Worm (Caenorhabditis elegans): Measurements from ENCODE around the gene srv-8.

- TF ChIP-seq ets-4 (GFP tag; optimal IDR thresholded peaks at IDR 0.05): no peak
- no peak for TF ChIP-seq hsf-1 (GFP tag; IDR thresholded peaks at IDR 0.05)
- no peak for TF ChIP-seq madf-10 (tag; optimal IDR thresholded peaks at IDR 0.05)
- no peak for TF ChIP-seq unc-62 (GFP tag; optimal IDR thresholded peaks at IDR 0.05)
- no peak for TF ChIP-seq nhr-90 (tag; optimal IDR thresholded peaks at IDR 0.05)
- TF ChIP-seq sea-2 (GFP tag; IDR thresholded peaks at IDR 0.05): no peak
- TF ChIP-seq ceh-100 (GFP tag; IDR thresholded peaks at IDR 0.05): no peak
- TF ChIP-seq lin-54 (GFP tag; optimal IDR thresholded peaks at IDR 0.05): no peak
- TF ChIP-seq F22D6.2 (tag; optimal IDR thresholded peaks at IDR 0.05): no peak
- no peak for TF ChIP-seq F10E7.11 (tag; optimal IDR thresholded peaks at IDR 0.05)
- TF ChIP-seq snpc-4 (GFP tag; optimal IDR thresholded peaks at IDR 0.05): no peak
- TF ChIP-seq snpc-4 (tag; optimal IDR thresholded peaks at IDR 0.05): no peak
- TF ChIP-seq unc-130 (GFP tag; optimal IDR thresholded peaks at IDR 0.05): no peak
- no peak for TF ChIP-seq nfyb-1 (GFP tag; IDR thresholded peaks at IDR 0.05)
- no peak for TF ChIP-seq mel-28 (tag; optimal IDR thresholded peaks at IDR 0.05; ENCODE audit: borderline replicate concordance)
Measured at ce11 chrV:13385798-13386197, 34.7 kb downstream of the srv-8 start, which contains the start of gene gcy-34.
